Worm (Caenorhabditis elegans) whole organism, late embryonic: ENCODE results near the gene F07C6.4.

ENCODE experiments used
- F13H6.1 ChIP-seq: sonication (generic microtip); optimal IDR thresholded peaks from 2 replicates; lab custom pipeline; 2016; ENCODE audit warnings: missing genetic modification characterization, missing compliant biosample characterization
- K02D7.2 ChIP-seq: sonication (generic microtip); optimal IDR thresholded peaks from 2 replicates; lab custom pipeline; 2017; ENCODE audit warnings: mild to moderate bottlenecking, missing genetic modification characterization, missing compliant biosample characterization
- T23F11.4 ChIP-seq: fragments of 200-800 bp; sonication (Bioruptor generic); optimal IDR thresholded peaks from 2 replicates; lab custom pipeline; 2018; ENCODE audit warnings: mild to moderate bottlenecking, missing genetic modification characterization, missing compliant biosample characterization
- Y22D7AL.16 ChIP-seq: sonication (generic microtip); optimal IDR thresholded peaks from 2 replicates; lab custom pipeline; 2016; ENCODE audit warnings: missing genetic modification characterization, missing compliant biosample characterization
- ahr-1 ChIP-seq: sonication (generic microtip); optimal IDR thresholded peaks from 2 replicates; lab custom pipeline; 2016; ENCODE audit warnings: missing genetic modification characterization, missing compliant biosample characterization
- ceh-14 ChIP-seq: sonication (generic microtip); optimal IDR thresholded peaks from 2 replicates; lab custom pipeline; 2016; ENCODE audit warnings: missing genotype, missing genetic modification characterization, missing compliant biosample characterization
- ceh-18 ChIP-seq: sonication (generic microtip); optimal IDR thresholded peaks from 2 replicates; lab custom pipeline; 2016; ENCODE audit warnings: missing genetic modification characterization, missing compliant biosample characterization
- ceh-22 ChIP-seq: sonication (generic microtip); optimal IDR thresholded peaks from 2 replicates; lab custom pipeline; 2017; ENCODE audit warnings: missing biosample characterization, missing genetic modification characterization
- ceh-24 ChIP-seq: sonication (generic microtip); optimal IDR thresholded peaks from 2 replicates; lab custom pipeline; 2016; ENCODE audit warnings: mild to moderate bottlenecking, missing genetic modification characterization, missing compliant biosample characterization
- ceh-31 ChIP-seq: sonication (generic microtip); optimal IDR thresholded peaks from 2 replicates; lab custom pipeline; 2016; ENCODE audit warnings: missing genetic modification characterization, missing compliant biosample characterization
- ceh-34 ChIP-seq: sonication (generic microtip); optimal IDR thresholded peaks from 2 replicates; lab custom pipeline; 2016; ENCODE audit warnings: mild to moderate bottlenecking, missing genetic modification characterization, missing compliant biosample characterization
- ceh-45 ChIP-seq: fragments of 200-800 bp; sonication (Bioruptor generic); IDR thresholded peaks from 2 replicates; pipeline ENCODE4 v1.3.6; 2022; ENCODE audit warnings: missing genetic modification reagents, missing genetic modification characterization, missing compliant biosample characterization
- ceh-48 ChIP-seq: sonication (generic microtip); optimal IDR thresholded peaks from 2 replicates; lab custom pipeline; 2016; ENCODE audit warnings: missing genetic modification characterization, inconsistent platforms, missing compliant biosample characterization
- ceh-9 ChIP-seq: sonication (generic microtip); optimal IDR thresholded peaks from 2 replicates; lab custom pipeline; 2016; ENCODE audit warnings: mild to moderate bottlenecking, missing genetic modification characterization, inconsistent platforms, missing compliant biosample characterization
- dmd-4 ChIP-seq: sonication (generic microtip); optimal IDR thresholded peaks from 2 replicates; lab custom pipeline; 2016; ENCODE audit warnings: borderline replicate concordance, missing genetic modification characterization, missing compliant biosample characterization
- dve-1 ChIP-seq: sonication (generic microtip); optimal IDR thresholded peaks from 2 replicates; lab custom pipeline; 2017; ENCODE audit warnings: antibody characterized with exemption, mild to moderate bottlenecking, missing genetic modification characterization, missing compliant biosample characterization
- elt-2 ChIP-seq: sonication (generic microtip); optimal IDR thresholded peaks from 2 replicates; lab custom pipeline; 2016; ENCODE audit warnings: missing genetic modification reagents, missing genetic modification characterization, missing compliant biosample characterization
- elt-4 ChIP-seq: sonication (generic microtip); optimal IDR thresholded peaks from 2 replicates; lab custom pipeline; 2016; ENCODE audit warnings: missing genetic modification characterization, missing compliant biosample characterization
- fax-1 ChIP-seq: sonication (generic microtip); optimal IDR thresholded peaks from 2 replicates; lab custom pipeline; 2016; ENCODE audit warnings: missing genotype, missing genetic modification characterization, missing compliant biosample characterization
- fkh-6 ChIP-seq: sonication (generic microtip); optimal IDR thresholded peaks from 2 replicates; lab custom pipeline; 2016; ENCODE audit warnings: missing genetic modification characterization, missing compliant biosample characterization
- hlh-13 ChIP-seq: fragments of 200-800 bp; sonication (Bioruptor generic); optimal IDR thresholded peaks from 2 replicates; lab custom pipeline; 2018; ENCODE audit warnings: mild to moderate bottlenecking, missing genetic modification characterization, missing compliant biosample characterization
- hlh-15 ChIP-seq: sonication (generic microtip); optimal IDR thresholded peaks from 2 replicates; lab custom pipeline; 2016; ENCODE audit warnings: missing genetic modification characterization, missing compliant biosample characterization
- hlh-30 ChIP-seq: sonication (generic microtip); optimal IDR thresholded peaks from 2 replicates; lab custom pipeline; 2017; ENCODE audit warnings: antibody characterized with exemption, missing genetic modification characterization, missing compliant biosample characterization; ENCODE audit not compliant: insufficient read depth
- hlh-6 ChIP-seq: sonication (generic microtip); optimal IDR thresholded peaks from 2 replicates; lab custom pipeline; 2016; ENCODE audit warnings: missing genotype, missing genetic modification characterization, missing compliant biosample characterization
- lin-11 ChIP-seq: fragments of 200-800 bp; sonication (Bioruptor generic); optimal IDR thresholded peaks from 2 replicates; lab custom pipeline; 2018; ENCODE audit warnings: mild to moderate bottlenecking, missing genetic modification characterization, missing compliant biosample characterization
- nfya-1 ChIP-seq: sonication (generic microtip); optimal IDR thresholded peaks from 2 replicates; lab custom pipeline; 2017; ENCODE audit warnings: missing genetic modification characterization, mild to moderate bottlenecking, missing compliant biosample characterization, antibody characterized with exemption, moderate library complexity
- nhr-11 ChIP-seq: fragments of 150-350 bp; optimal IDR thresholded peaks from 2 replicates; lab custom pipeline; 2014; ENCODE audit warnings: missing biosample characterization, missing genetic modification characterization
- odd-2 ChIP-seq: sonication (generic microtip); optimal IDR thresholded peaks from 2 replicates; lab custom pipeline; 2017; ENCODE audit warnings: antibody characterized with exemption, mild to moderate bottlenecking, missing genetic modification characterization, missing compliant biosample characterization
- pag-3 ChIP-seq: sonication (generic microtip); optimal IDR thresholded peaks from 2 replicates; lab custom pipeline; 2016; ENCODE audit warnings: missing compliant biosample characterization, missing genetic modification characterization, borderline replicate concordance
- pqm-1 ChIP-seq: sonication (generic microtip); optimal IDR thresholded peaks from 2 replicates; lab custom pipeline; 2016; ENCODE audit warnings: missing genetic modification characterization, missing compliant biosample characterization
- pros-1 ChIP-seq: fragments of 150-350 bp; optimal IDR thresholded peaks from 2 replicates; lab custom pipeline; 2014; ENCODE audit warnings: missing biosample characterization, missing genetic modification reagents, missing genetic modification characterization
- sdc-2 ChIP-seq: sonication (generic microtip); optimal IDR thresholded peaks from 2 replicates; lab custom pipeline; 2016; ENCODE audit warnings: missing genotype, missing genetic modification characterization, missing compliant biosample characterization
- syd-9 ChIP-seq: sonication (generic microtip); optimal IDR thresholded peaks from 2 replicates; lab custom pipeline; 2016; ENCODE audit warnings: mild to moderate bottlenecking, missing genetic modification characterization, moderate library complexity, missing compliant biosample characterization
- ttx-3 ChIP-seq: sonication (generic microtip); optimal IDR thresholded peaks from 2 replicates; lab custom pipeline; 2016; ENCODE audit warnings: missing genetic modification reagents, missing genetic modification characterization, missing compliant biosample characterization
- unc-42 ChIP-seq: sonication (generic microtip); optimal IDR thresholded peaks from 2 replicates; lab custom pipeline; 2016; ENCODE audit warnings: missing genotype, missing genetic modification characterization, missing compliant biosample characterization
- unc-86 ChIP-seq: sonication (generic microtip); optimal IDR thresholded peaks from 2 replicates; lab custom pipeline; 2016; ENCODE audit warnings: missing genetic modification characterization, missing compliant biosample characterization
- zip-5 ChIP-seq: sonication (generic microtip); optimal IDR thresholded peaks from 2 replicates; lab custom pipeline; 2016; ENCODE audit warnings: missing genetic modification characterization, missing compliant biosample characterization

Gene F07C6.4

ce11 chrIV:12830829-12831392, 25.2 kb downstream of the F07C6.4 start:
- TF ChIP-seq hlh-15 (tag; lab: Kevin White, UChicago) = no peak
- TF ChIP-seq F13H6.1 (tag; lab: Kevin White, UChicago) = no peak
- no peak for TF ChIP-seq dve-1
- TF ChIP-seq ceh-48 (tag; lab: Kevin White, UChicago) = peak; percentile 49
- no peak for TF ChIP-seq pros-1 (tag; lab: Kevin White, UChicago)
- TF ChIP-seq ceh-22 (tag; lab: Kevin White, UChicago) = no peak
- TF ChIP-seq ceh-24 = no peak

- no peak for TF ChIP-seq pros-1 (tag; lab: Kevin White, UChicago)
- no peak for TF ChIP-seq ceh-34 (tag; lab: Kevin White, UChicago)
- no peak for TF ChIP-seq dmd-4 (tag; lab: Kevin White, UChicago)
- TF ChIP-seq odd-2 (tag; lab: Kevin White, UChicago) = no peak
- no peak for TF ChIP-seq elt-2 (tag; lab: Kevin White, UChicago)
- TF ChIP-seq K02D7.2 (tag; lab: Kevin White, UChicago) = no peak
- no peak for TF ChIP-seq lin-11
- TF ChIP-seq pqm-1 = no peak
- TF ChIP-seq ceh-9 = no peak
- no peak for TF ChIP-seq sdc-2 (tag; lab: Kevin White, UChicago)
- TF ChIP-seq T23F11.4 = no peak
- TF ChIP-seq hlh-6 (tag; lab: Kevin White, UChicago) = no peak
Observed at ce11 chrIV:12831609-12832500, 26.1 kb downstream of the F07C6.4 start.

- TF ChIP-seq Y22D7AL.16 (tag; lab: Kevin White, UChicago) (no peak), ahr-1 (tag; lab: Kevin White, UChicago) (no peak), odd-2 (tag; lab: Kevin White, UChicago) (no peak), nfya-1 (no peak), elt-2 (tag; lab: Kevin White, UChicago) (peak; percentile 8)
- TF ChIP-seq, all 69 proteins: peak for 1
Observed at ce11 chrIV:12833698-12834416, 28.1 kb downstream of the F07C6.4 start.

ce11 chrIV:12834417-12834731, 28.6 kb downstream of the F07C6.4 start:
- TF ChIP-seq ceh-9 (no peak), fkh-6 (no peak), ceh-18 (tag; lab: Kevin White, UChicago) (no peak), pag-3 (no peak), F13H6.1 (tag; lab: Kevin White, UChicago) (no peak), syd-9 (tag; lab: Kevin White, UChicago) (no peak), nfya-1 (peak; percentile 22), zip-5 (tag; lab: Kevin White, UChicago) (no peak)
- TF ChIP-seq, all 69 proteins: peak for 1

ce11 chrIV:12835363-12835762, 29.6 kb downstream of the F07C6.4 start:
- TF ChIP-seq unc-42 (no peak), nhr-11 (no peak), hlh-30 (no peak), ahr-1 (tag; lab: Kevin White, UChicago) (no peak)

- peak; percentile 11 for TF ChIP-seq hlh-6 (tag; lab: Kevin White, UChicago)
- TF ChIP-seq T23F11.4 = no peak
- TF ChIP-seq fkh-6 = no peak
- no peak for TF ChIP-seq elt-2 (tag; lab: Kevin White, UChicago)
- no peak for TF ChIP-seq ttx-3 (tag; lab: Kevin White, UChicago)
- no peak for TF ChIP-seq F13H6.1 (tag; lab: Kevin White, UChicago)
- no peak for TF ChIP-seq fax-1 (tag; lab: Kevin White, UChicago)
- no peak for TF ChIP-seq elt-4 (tag; lab: Kevin White, UChicago)
- TF ChIP-seq hlh-13 = no peak
- no peak for TF ChIP-seq syd-9 (tag; lab: Kevin White, UChicago)
- TF ChIP-seq ahr-1 (tag; lab: Kevin White, UChicago) = no peak
- no peak for TF ChIP-seq ceh-45 (GFP tag; lab: Robert Waterston, UW)
- TF ChIP-seq unc-86 (tag; lab: Kevin White, UChicago) = no peak
- TF ChIP-seq ceh-31 (tag; lab: Kevin White, UChicago) = peak; percentile 9
- TF ChIP-seq ceh-14 (tag; lab: Kevin White, UChicago) = no peak
Observed at ce11 chrIV:12836208-12836607, 30.5 kb downstream of the F07C6.4 start, which contains the start of gene M02B1.3. Gene M02B1.3, plus strand, starts transcription at chrIV:12836508.
